Fruit fly (Drosophila melanogaster) whole organism, embryonic: ENCODE data around the gene CG6966.

Experiments
- CG1024 ChIP-seq: fragments of 200-800 bp; sonication (Bioruptor generic); IDR thresholded peaks from 2 replicates; pipeline ENCODE4 v1.3.6; 2022; ENCODE audit warnings: missing biosample characterization, missing genetic modification characterization
- CG13296 ChIP-seq: fragments of 200-800 bp; sonication (Bioruptor generic); optimal IDR thresholded peaks from 3 replicates; lab custom pipeline; 2018; ENCODE audit warnings: missing biosample characterization, mild to moderate bottlenecking, missing genetic modification characterization
- CG14710 ChIP-seq: fragments of 200-800 bp; sonication (Bioruptor generic); optimal IDR thresholded peaks from 3 replicates; lab custom pipeline; 2019; ENCODE audit warnings: missing biosample characterization, mild to moderate bottlenecking, missing genetic modification characterization, moderate library complexity
- CG2116 ChIP-seq: fragments of 200-800 bp; sonication (Bioruptor generic); optimal IDR thresholded peaks from 3 replicates; lab custom pipeline; 2018; ENCODE audit warnings: missing biosample characterization, mild to moderate bottlenecking, missing genetic modification characterization
- CG4707 ChIP-seq: fragments of 200-800 bp; sonication (Bioruptor generic); optimal IDR thresholded peaks from 2 replicates; lab custom pipeline; 2018; ENCODE audit warnings: missing biosample characterization, mild to moderate bottlenecking, missing genetic modification characterization, moderate library complexity
- CG7357 ChIP-seq: fragments of 200-800 bp; sonication (Bioruptor generic); IDR thresholded peaks from 3 replicates; pipeline ENCODE4 v1.3.6; 2022; ENCODE audit warnings: missing biosample characterization, missing genetic modification characterization
- CG7928 ChIP-seq: fragments of 200-800 bp; sonication (Bioruptor generic); optimal IDR thresholded peaks from 2 replicates; lab custom pipeline; 2017; ENCODE audit warnings: missing biosample characterization, mild to moderate bottlenecking, missing genetic modification characterization
- Chrac-16 ChIP-seq: fragments of 200-800 bp; sonication (Bioruptor generic); optimal IDR thresholded peaks from 3 replicates; lab custom pipeline; 2016; ENCODE audit warnings: missing biosample characterization, missing genetic modification characterization
- MTF-1 ChIP-seq: fragments of 200-800 bp; sonication (Bioruptor generic); optimal IDR thresholded peaks from 2 replicates; lab custom pipeline; 2018; ENCODE audit warnings: missing biosample characterization, mild to moderate bottlenecking, missing genetic modification characterization, borderline replicate concordance
- Rfx ChIP-seq: fragments of 200-800 bp; sonication (Bioruptor generic); IDR thresholded peaks from 2 replicates; pipeline ENCODE4 v1.3.6; 2022; ENCODE audit warnings: missing biosample characterization, missing genetic modification characterization
- gro ChIP-seq: fragments of 200-800 bp; sonication (Bioruptor generic); optimal IDR thresholded peaks from 2 replicates; lab custom pipeline; 2016; ENCODE audit warnings: missing biosample characterization, missing genetic modification characterization
- insv ChIP-seq, 2 experiments: fragments of 200-800 bp; sonication (Bioruptor generic); optimal IDR thresholded peaks; 3 replicates each; lab custom pipeline; 2016 to 2018; ENCODE audit warnings: missing biosample characterization in 2 of 2, missing genetic modification characterization in 2 of 2
- nom ChIP-seq: fragments of 200-800 bp; sonication (Bioruptor generic); optimal IDR thresholded peaks from 2 replicates; lab custom pipeline; 2017; ENCODE audit warnings: missing biosample characterization, missing genetic modification characterization, mild to moderate bottlenecking, moderate library complexity, missing genetic modification reagents

dm6 chr3R:15136846-15137245, 41.4 kb upstream of the CG6966 start, which contains the start of the genes CG6912 and CG3984:
- TF ChIP-seq CG7928 (GFP tag; lab: Kevin White, UChicago) (no peak), CG14710 (no peak), CG1024 (GFP tag; lab: Robert Waterston, UW) (no peak), MTF-1 (GFP tag; lab: Kevin White, UChicago) (no peak), insv (GFP tag; optimal IDR thresholded peaks at IDR 0.05; lab: Kevin White, UChicago) (no peak), CG13296 (no peak), Chrac-16 (GFP tag; lab: Kevin White, UChicago) (no peak), gro (no peak), CG4707 (GFP tag; lab: Kevin White, UChicago) (no peak), nom (no peak), CG2116 (no peak), Rfx (GFP tag; lab: Robert Waterston, UW) (no peak), CG7357 (no peak)
